Worm (Caenorhabditis elegans): ENCODE data around the gene srw-142.

Gene srw-142

DNA sequence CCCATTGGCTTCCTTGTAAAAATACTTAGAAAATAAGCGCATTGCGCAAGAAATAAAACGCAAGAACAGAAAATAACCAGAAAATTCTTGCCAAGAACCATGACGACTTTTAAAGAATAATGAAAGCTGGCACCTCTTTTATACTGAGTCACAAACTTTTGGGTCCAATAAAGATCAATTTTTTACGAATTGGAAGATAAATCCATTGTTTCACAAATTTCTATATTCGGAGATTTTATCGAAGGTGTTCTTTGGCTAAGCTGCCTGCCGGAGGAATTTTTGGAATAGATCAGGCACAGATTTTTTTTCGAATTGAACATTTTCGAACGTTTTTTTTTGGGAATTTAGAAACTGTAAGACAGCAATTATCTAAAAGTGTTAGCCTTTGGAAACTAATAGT lies 45.2 kb downstream of the srw-142 start, which contains the start of gene C31B8.9:
TSS of gene C31B8.9 (minus strand) at position 101 of the 400 bp plus-strand sequence.
- TF ChIP-seq T22C8.4 (GFP tag; IDR thresholded peaks at IDR 0.05), result no peak
- TF ChIP-seq med-1 (GFP tag; optimal IDR thresholded peaks at IDR 0.05; ENCODE audit: insufficient read depth), result no peak
- TF ChIP-seq cog-1 (tag; optimal IDR thresholded peaks at IDR 0.05), result no peak
- TF ChIP-seq ztf-29 (GFP tag; IDR thresholded peaks at IDR 0.05), result no peak

DNA sequence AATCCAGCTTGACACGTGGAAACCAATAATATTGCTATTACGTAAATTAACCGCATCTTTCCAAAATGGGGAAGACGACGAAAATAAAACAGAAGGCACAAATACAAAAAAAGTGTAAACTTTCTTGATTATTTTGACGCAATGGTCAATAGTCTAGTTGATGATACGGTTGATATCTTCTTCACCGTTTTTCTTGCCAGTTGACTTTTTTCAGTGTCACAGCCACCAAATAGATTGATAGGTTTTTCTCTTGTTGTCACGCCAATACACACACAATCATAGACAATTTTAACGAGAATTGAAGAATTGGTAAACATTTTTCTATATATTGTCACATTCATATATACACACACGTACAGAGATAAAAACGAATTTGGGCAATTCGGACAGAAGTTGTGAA lies 48.6 kb downstream of the srw-142 start, which contains the start of gene zmp-3:
TSS of gene zmp-3 (minus strand) at position 101 of the 400 bp plus-strand sequence.
- TF ChIP-seq ztf-23 (GFP tag; IDR thresholded peaks at IDR 0.05), result no peak
- no peak for TF ChIP-seq ztf-29 (GFP tag; IDR thresholded peaks at IDR 0.05)
- TF ChIP-seq cog-1 (tag; optimal IDR thresholded peaks at IDR 0.05), result no peak
- no peak for TF ChIP-seq tab-1 (GFP tag; IDR thresholded peaks at IDR 0.05)
- TF ChIP-seq flt-1 (GFP tag; IDR thresholded peaks at IDR 0.05), result no peak
- no peak for TF ChIP-seq klf-2 (GFP tag; conservative IDR thresholded peaks at IDR 0.05)
- TF ChIP-seq T22C8.4 (GFP tag; IDR thresholded peaks at IDR 0.05), result no peak
- no peak for TF ChIP-seq med-1 (GFP tag; optimal IDR thresholded peaks at IDR 0.05; ENCODE audit: insufficient read depth)
- TF ChIP-seq ref-1 (GFP tag; conservative IDR thresholded peaks at IDR 0.05), result no peak
